Worm (Caenorhabditis elegans) whole organism, L4 larva: ENCODE data around the gene C26G2.2.

Experiments
- D1046.2 ChIP-seq: fragments of 200-800 bp; sonication (Bioruptor generic); IDR thresholded peaks from 2 replicates; pipeline ENCODE4 v1.3.6; 2022; ENCODE audit warnings: missing genetic modification characterization, missing compliant biosample characterization
- F10B5.3 ChIP-seq: sonication (generic microtip); optimal IDR thresholded peaks from 2 replicates; lab custom pipeline; 2016; ENCODE audit warnings: mild to moderate bottlenecking, missing genetic modification characterization, missing compliant biosample characterization
- F26F4.8 ChIP-seq: fragments of 200-800 bp; sonication (Bioruptor generic); conservative IDR thresholded peaks from 2 replicates; pipeline ENCODE4 v1.3.6; 2022; ENCODE audit warnings: missing genetic modification characterization, missing compliant biosample characterization
- F37D6.2 ChIP-seq: sonication (generic microtip); optimal IDR thresholded peaks from 2 replicates; lab custom pipeline; 2016; ENCODE audit warnings: mild to moderate bottlenecking, missing genetic modification characterization, missing compliant biosample characterization
- F44E2.7 ChIP-seq: fragments of 200-800 bp; sonication (Bioruptor generic); IDR thresholded peaks from 2 replicates; pipeline ENCODE4 v2.1.2; 2022; ENCODE audit warnings: missing genetic modification characterization, missing compliant biosample characterization
- T20F7.1 ChIP-seq: fragments of 200-800 bp; sonication (Bioruptor generic); optimal IDR thresholded peaks from 2 replicates; lab custom pipeline; 2018; ENCODE audit warnings: mild to moderate bottlenecking, missing genetic modification characterization, missing compliant biosample characterization
- T26A8.4 ChIP-seq: fragments of 200-800 bp; sonication (Bioruptor generic); IDR thresholded peaks from 2 replicates; pipeline ENCODE4 v1.3.6; 2022; ENCODE audit warnings: missing genetic modification characterization, missing compliant biosample characterization
- Y5F2A.4 ChIP-seq: fragments of 200-800 bp; sonication (Bioruptor generic); optimal IDR thresholded peaks from 2 replicates; lab custom pipeline; 2018; ENCODE audit warnings: mild to moderate bottlenecking, missing genetic modification characterization, missing compliant biosample characterization
- ZK337.2 ChIP-seq: fragments of 200-800 bp; sonication (Bioruptor generic); IDR thresholded peaks from 2 replicates; pipeline ENCODE4 v1.3.6; 2022; ENCODE audit warnings: missing genetic modification reagents, missing genetic modification characterization, missing compliant biosample characterization
- ZK546.5 ChIP-seq, 2 experiments: sonication (generic microtip); optimal IDR thresholded peaks; 2 replicates each; lab custom pipeline; 2017; ENCODE audit warnings: missing biosample characterization in 2 of 2, missing genetic modification characterization in 2 of 2
- aly-2 ChIP-seq: sonication (generic microtip); optimal IDR thresholded peaks from 2 replicates; lab custom pipeline; 2018; ENCODE audit warnings: missing biosample characterization, missing genetic modification characterization
- arid-1 ChIP-seq: fragments of 200-800 bp; sonication (Bioruptor generic); conservative IDR thresholded peaks from 2 replicates; pipeline ENCODE4 v1.3.6; 2022; ENCODE audit warnings: missing genetic modification reagents, missing genetic modification characterization, missing compliant biosample characterization
- ceh-32 ChIP-seq: sonication (generic microtip); optimal IDR thresholded peaks from 2 replicates; lab custom pipeline; 2016; ENCODE audit warnings: mild to moderate bottlenecking, missing genetic modification characterization, missing compliant biosample characterization; ENCODE audit not compliant: poor library complexity
- ceh-82 ChIP-seq: sonication (generic microtip); optimal IDR thresholded peaks from 2 replicates; lab custom pipeline; 2017; ENCODE audit warnings: missing biosample characterization, missing genetic modification characterization
- ctbp-1 ChIP-seq: fragments of 200-800 bp; sonication (Bioruptor generic); IDR thresholded peaks from 2 replicates; pipeline ENCODE4 v1.3.6; 2022; ENCODE audit warnings: missing genetic modification reagents, missing genetic modification characterization, missing compliant biosample characterization
- daf-12 ChIP-seq: fragments of 150-350 bp; optimal IDR thresholded peaks from 2 replicates; lab custom pipeline; 2014; ENCODE audit warnings: missing biosample characterization, missing genetic modification reagents, missing genetic modification characterization
- daf-16 ChIP-seq, 3 experiments: sonication (generic microtip); optimal IDR thresholded peaks; 2 replicates each; lab custom pipeline; 2016 to 2017; ENCODE audit warnings: missing genetic modification characterization in 3 of 3, missing genetic modification reagents in 3 of 3, mild to moderate bottlenecking in 2 of 3, missing compliant biosample characterization in 2 of 3, missing biosample characterization in 1 of 3, moderate library complexity in 1 of 3
- dmd-8 ChIP-seq: fragments of 200-800 bp; sonication (Bioruptor generic); IDR thresholded peaks from 2 replicates; pipeline ENCODE4 v1.3.6; 2022; ENCODE audit warnings: missing genetic modification characterization, missing compliant biosample characterization
- dve-1 ChIP-seq: sonication (generic microtip); optimal IDR thresholded peaks from 2 replicates; lab custom pipeline; 2017; ENCODE audit warnings: antibody characterized with exemption, mild to moderate bottlenecking, missing genetic modification characterization, missing compliant biosample characterization; ENCODE audit not compliant: insufficient read depth
- egl-27 ChIP-seq: sonication (generic microtip); optimal IDR thresholded peaks from 3 replicates; lab custom pipeline; 2017; ENCODE audit warnings: missing biosample characterization, missing genetic modification reagents, missing genetic modification characterization
- fkh-10 ChIP-seq: fragments of 150-350 bp; optimal IDR thresholded peaks from 2 replicates; lab custom pipeline; 2014; ENCODE audit warnings: missing biosample characterization, missing genetic modification reagents, missing genetic modification characterization
- gei-8 ChIP-seq: fragments of 200-800 bp; sonication (Bioruptor generic); optimal IDR thresholded peaks from 2 replicates; lab custom pipeline; 2018; ENCODE audit warnings: mild to moderate bottlenecking, missing genetic modification characterization, missing compliant biosample characterization
- hif-1 ChIP-seq, 2 experiments: sonication (generic microtip); optimal IDR thresholded peaks; 2 replicates each; lab custom pipeline; 2016 to 2017; ENCODE audit warnings: missing compliant biosample characterization in 2 of 2, missing genetic modification characterization in 2 of 2, missing genetic modification reagents in 2 of 2, missing genotype in 2 of 2, mild to moderate bottlenecking in 1 of 2
- hlh-30 ChIP-seq: sonication (generic microtip); optimal IDR thresholded peaks from 2 replicates; lab custom pipeline; 2017; ENCODE audit warnings: antibody characterized with exemption, mild to moderate bottlenecking, missing genetic modification characterization, missing compliant biosample characterization; ENCODE audit not compliant: insufficient read depth
- lin-1 ChIP-seq: fragments of 200-800 bp; sonication (Bioruptor generic); IDR thresholded peaks from 2 replicates; pipeline ENCODE4 v1.3.6; 2022; ENCODE audit warnings: missing genetic modification reagents, missing genetic modification characterization, missing compliant biosample characterization
- lin-13 ChIP-seq: fragments of 150-350 bp; optimal IDR thresholded peaks from 2 replicates; lab custom pipeline; 2014; ENCODE audit warnings: missing biosample characterization, missing genetic modification reagents, missing genetic modification characterization
- lin-38 ChIP-seq: fragments of 200-800 bp; sonication (Bioruptor generic); IDR thresholded peaks from 2 replicates; pipeline ENCODE4 v1.3.6; 2022; ENCODE audit warnings: missing genetic modification reagents, missing genetic modification characterization, missing compliant biosample characterization
- madf-5 ChIP-seq, 2 experiments: fragments of 200-800 bp; sonication (Bioruptor generic); IDR thresholded peaks; 2 replicates each; pipeline ENCODE4 v1.3.6; 2022; ENCODE audit warnings: missing compliant biosample characterization in 2 of 2, missing genetic modification characterization in 2 of 2
- mdl-1 ChIP-seq, 2 experiments: fragments of 150-350 bp in 1 of 2; sonication (generic microtip) in 1 of 2; optimal IDR thresholded peaks; 2 replicates each; lab custom pipeline; 2014 to 2017; ENCODE audit warnings: missing biosample characterization in 2 of 2, missing genetic modification characterization in 2 of 2
- mdt-29 ChIP-seq: fragments of 200-800 bp; sonication (Bioruptor generic); IDR thresholded peaks from 2 replicates; pipeline ENCODE4 v1.3.6; 2022; ENCODE audit warnings: missing genetic modification reagents, missing genetic modification characterization, missing compliant biosample characterization
- mep-1 ChIP-seq: fragments of 150-350 bp; sonication (generic microtip); optimal IDR thresholded peaks from 3 replicates; lab custom pipeline; 2014; ENCODE audit warnings: missing biosample characterization, missing genetic modification characterization
- nhr-11 ChIP-seq: fragments of 150-350 bp; optimal IDR thresholded peaks from 2 replicates; lab custom pipeline; 2014; ENCODE audit warnings: missing biosample characterization, missing genetic modification characterization
- nhr-111 ChIP-seq: fragments of 200-800 bp; sonication (Bioruptor generic); optimal IDR thresholded peaks from 2 replicates; lab custom pipeline; 2018; ENCODE audit warnings: mild to moderate bottlenecking, missing genetic modification characterization, missing compliant biosample characterization
- nhr-237 ChIP-seq: sonication (generic microtip); optimal IDR thresholded peaks from 2 replicates; lab custom pipeline; 2017; ENCODE audit warnings: missing biosample characterization, missing genetic modification characterization
- nhr-41 ChIP-seq: fragments of 200-800 bp; sonication (Bioruptor generic); IDR thresholded peaks from 2 replicates; pipeline ENCODE4 v1.3.6; 2022; ENCODE audit warnings: missing genetic modification reagents, missing genetic modification characterization, missing compliant biosample characterization
- nhr-48 ChIP-seq: sonication (generic microtip); optimal IDR thresholded peaks from 2 replicates; lab custom pipeline; 2016; ENCODE audit warnings: mild to moderate bottlenecking, missing genetic modification characterization, missing compliant biosample characterization
- nhr-76 ChIP-seq: fragments of 150-350 bp; optimal IDR thresholded peaks from 2 replicates; lab custom pipeline; 2014; ENCODE audit warnings: missing biosample characterization, missing genetic modification characterization
- nhr-77 ChIP-seq: fragments of 150-350 bp; optimal IDR thresholded peaks from 2 replicates; lab custom pipeline; 2014; ENCODE audit warnings: missing biosample characterization, missing genetic modification characterization
- sdz-12 ChIP-seq: fragments of 200-800 bp; sonication (Bioruptor generic); optimal IDR thresholded peaks from 2 replicates; lab custom pipeline; 2018; ENCODE audit warnings: mild to moderate bottlenecking, missing genetic modification characterization, missing compliant biosample characterization
- snpc-4 ChIP-seq: fragments of 150-350 bp; optimal IDR thresholded peaks from 2 replicates; lab custom pipeline; 2014; ENCODE audit warnings: missing biosample characterization, missing genetic modification characterization
- spr-3 ChIP-seq: fragments of 200-800 bp; sonication (Bioruptor generic); optimal IDR thresholded peaks from 2 replicates; lab custom pipeline; 2018; ENCODE audit warnings: mild to moderate bottlenecking, missing genetic modification characterization, missing compliant biosample characterization
- tag-97 ChIP-seq: fragments of 200-800 bp; sonication (Bioruptor generic); IDR thresholded peaks from 2 replicates; pipeline ENCODE4 v1.3.6; 2022; ENCODE audit warnings: missing genetic modification characterization, missing compliant biosample characterization
- zip-2 ChIP-seq: fragments of 150-350 bp; optimal IDR thresholded peaks from 2 replicates; lab custom pipeline; 2014; ENCODE audit warnings: missing biosample characterization, missing genetic modification characterization
- ztf-11 ChIP-seq: fragments of 150-350 bp; optimal IDR thresholded peaks from 2 replicates; lab custom pipeline; 2014; ENCODE audit warnings: missing biosample characterization, missing genetic modification characterization

The C26G2.2 gene

ce11 chrX:14708176-14708642, 44.1 kb downstream of the C26G2.2 start (continued):
- TF ChIP-seq zip-2 (tag; lab: Kevin White, UChicago) = peak; percentile 45
- TF ChIP-seq mdl-1 (tag; optimal IDR thresholded peaks at IDR 0.05; lab: Kevin White, UChicago) = peak; percentile 90 to 91
- TF ChIP-seq nhr-76 (tag; lab: Kevin White, UChicago) = no peak
- TF ChIP-seq ceh-82 (tag; lab: Kevin White, UChicago) = no peak
- TF ChIP-seq aly-2 (tag; lab: Kevin White, UChicago) = no peak
- TF ChIP-seq egl-27 = no peak
- 0 out of 2 replicates have a peak, but pooled peaks have one; percentile 44 for TF ChIP-seq ZK337.2 (GFP tag; lab: Robert Waterston, UW)
- peak; percentile 69 for TF ChIP-seq arid-1 (GFP tag; lab: Robert Waterston, UW)
- TF ChIP-seq ztf-11 (tag; lab: Kevin White, UChicago) = no peak
- TF ChIP-seq T26A8.4 (GFP tag; lab: Robert Waterston, UW) = peak; percentile 90
- no peak for TF ChIP-seq F26F4.8
- peak; percentile 89 for TF ChIP-seq lin-13 (GFP tag; lab: Kevin White, UChicago)
- TF ChIP-seq daf-16 (GFP tag; optimal IDR thresholded peaks at IDR 0.05; lab: Kevin White, UChicago) = peak in 1 of 2 experiments; percentile 95
- peak; percentile 33 for TF ChIP-seq daf-16 (tag; optimal IDR thresholded peaks at IDR 0.05; lab: Kevin White, UChicago)
- TF ChIP-seq T20F7.1 (GFP tag; lab: Kevin White, UChicago) = peak; percentile 81
- peak; percentile 92 for TF ChIP-seq nhr-11
- peak; percentile 98 for TF ChIP-seq lin-38 (GFP tag; lab: Robert Waterston, UW)
- TF ChIP-seq ctbp-1 (GFP tag; lab: Robert Waterston, UW) = peak; percentile 97
- no peak for TF ChIP-seq F44E2.7 (GFP tag; lab: Robert Waterston, UW)
- no peak for TF ChIP-seq ZK546.5 (tag; optimal IDR thresholded peaks at IDR 0.05; lab: Kevin White, UChicago)
- peak; percentile 92 for TF ChIP-seq F37D6.2
- 0 out of 2 replicates have a peak, but pooled peaks have one; percentile 52 for TF ChIP-seq lin-1 (GFP tag; lab: Robert Waterston, UW)
- TF ChIP-seq nhr-237 = peak; percentile 45
- peak; percentile 69 for TF ChIP-seq spr-3 (GFP tag; lab: Kevin White, UChicago)
- peak; percentile 91 for TF ChIP-seq nhr-48 (tag; lab: Kevin White, UChicago)
- no peak for TF ChIP-seq D1046.2 (GFP tag; lab: Robert Waterston, UW)
- peak; percentile 98 for TF ChIP-seq mep-1 (tag; lab: Kevin White, UChicago)
- TF ChIP-seq madf-5 (GFP tag; IDR thresholded peaks at IDR 0.05; lab: Robert Waterston, UW) = no peak
- peak; percentile 89 for TF ChIP-seq hlh-30 (tag; lab: Kevin White, UChicago)
- no peak for TF ChIP-seq nhr-41 (GFP tag; lab: Robert Waterston, UW)
- TF ChIP-seq F10B5.3 (tag; lab: Kevin White, UChicago) = peak; percentile 36
- peak; percentile 41 for TF ChIP-seq ceh-32 (tag; lab: Kevin White, UChicago)
- no peak for TF ChIP-seq daf-12
- no peak for TF ChIP-seq tag-97 (GFP tag; lab: Robert Waterston, UW)
- peak; percentile 31 to 88 for TF ChIP-seq hif-1 (tag; optimal IDR thresholded peaks at IDR 0.05; lab: Kevin White, UChicago)
- TF ChIP-seq snpc-4 (tag; lab: Kevin White, UChicago) = peak; percentile 58
- TF ChIP-seq dmd-8 (GFP tag; lab: Robert Waterston, UW) = no peak
- peak; percentile 90 for TF ChIP-seq dve-1
- TF ChIP-seq nhr-77 = peak; percentile 76
- no peak for TF ChIP-seq nhr-111 (GFP tag; lab: Kevin White, UChicago)
- TF ChIP-seq gei-8 (GFP tag; lab: Kevin White, UChicago) = peak; percentile 82
- peak; percentile 56 for TF ChIP-seq Y5F2A.4 (GFP tag; lab: Kevin White, UChicago)
- peak; percentile 97 for TF ChIP-seq fkh-10 (GFP tag; lab: Kevin White, UChicago)
- TF ChIP-seq mdt-29 (GFP tag; lab: Robert Waterston, UW) = no peak
- no peak for TF ChIP-seq sdz-12
